Fruit fly (Drosophila melanogaster) S2 (cell line): ENCODE measurements around the gene betaNACtes3.
"Not testable (repeated sequence)": the region's sequence is repeated elsewhere in the genome, so short reads cannot be mapped to it uniquely, and the experiment has no call there.

Experiments used
- CG8478 ChIP-seq: fragments of >200 bp; optimal IDR thresholded peaks from 2 replicates; lab custom pipeline; 2018
- CTCF ChIP-seq, 2 experiments: fragments of >200 bp; optimal IDR thresholded peaks; 2 replicates each; lab custom pipeline; 2018

DNA sequence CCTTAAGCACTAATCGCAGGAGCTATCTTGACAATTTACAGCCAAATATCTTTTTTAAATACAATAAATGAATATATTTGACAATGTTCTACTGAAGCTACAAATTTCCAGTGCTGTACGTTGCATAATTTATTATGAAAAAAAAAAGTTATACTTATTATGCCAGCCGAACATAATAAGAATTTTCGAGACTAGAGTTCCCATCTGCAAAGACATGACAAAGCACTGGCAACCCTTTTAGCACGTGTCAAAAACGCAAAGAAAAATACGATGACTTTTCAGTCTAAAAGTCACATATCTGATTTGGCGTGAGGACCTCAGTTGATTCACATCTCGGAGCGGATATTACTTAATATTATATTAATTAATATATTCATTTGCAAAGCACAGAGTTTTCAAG lies at the start of gene betaNACtes3:
- not testable (repeated sequence) for TF ChIP-seq CTCF (optimal IDR thresholded peaks at IDR 0.05; lab: Kevin White, UChicago); CG8478 (lab: Kevin White, UChicago)
